Worm (Caenorhabditis elegans): ENCODE data around the gene lipl-1.
A peak's percentile ranks its signal among the peaks of the same experiment; 100 is the strongest.

ce11 chrV:12879349-12879748, 40.4 kb upstream of the lipl-1 start:
- no peak for TF ChIP-seq pha-4 (GFP tag; IDR thresholded peaks at IDR 0.05)
- no peak for TF ChIP-seq pha-4 (tag; optimal IDR thresholded peaks at IDR 0.05)
- no peak for TF ChIP-seq nhr-10 (tag; optimal IDR thresholded peaks at IDR 0.05)
- no peak for TF ChIP-seq gei-8 (GFP tag; optimal IDR thresholded peaks at IDR 0.05)
- no peak for TF ChIP-seq daf-8 (GFP tag; IDR thresholded peaks at IDR 0.05)
- peak; percentile 39 for TF ChIP-seq nhr-28 (tag; optimal IDR thresholded peaks at IDR 0.05)
- TF ChIP-seq zag-1 (tag; optimal IDR thresholded peaks at IDR 0.05): no peak
- no peak for TF ChIP-seq ceh-28 (tag; optimal IDR thresholded peaks at IDR 0.05)
- TF ChIP-seq ama-1 (optimal IDR thresholded peaks at IDR 0.05): no peak
- no peak for TF ChIP-seq nhr-237 (tag; optimal IDR thresholded peaks at IDR 0.05)
- TF ChIP-seq aha-1 (tag): no peak
- no peak for TF ChIP-seq lim-7 (GFP tag; IDR thresholded peaks at IDR 0.05)
- no peak for TF ChIP-seq snpc-4 (tag; optimal IDR thresholded peaks at IDR 0.05)
